Fruit fly (Drosophila melanogaster) whole organism, adult: Measurements from ENCODE around the gene CG33282.

Experiments used
- CG11617 ChIP-seq: fragments of 200-800 bp; sonication (Bioruptor generic); optimal IDR thresholded peaks from 2 replicates; lab custom pipeline; 2017; ENCODE audit warnings: mild to moderate bottlenecking, missing biosample characterization, missing genetic modification reagents, missing genetic modification characterization
- CG12768 ChIP-seq: fragments of 200-800 bp; sonication (Bioruptor generic); optimal IDR thresholded peaks from 2 replicates; lab custom pipeline; 2017; ENCODE audit warnings: missing biosample characterization, missing genetic modification characterization, mild to moderate bottlenecking, moderate library complexity, missing genetic modification reagents
- CG14711 ChIP-seq: fragments of 200-800 bp; sonication (Bioruptor generic); optimal IDR thresholded peaks from 2 replicates; lab custom pipeline; 2018; ENCODE audit warnings: missing biosample characterization, mild to moderate bottlenecking, missing genetic modification characterization, moderate library complexity
- CG1620 ChIP-seq: fragments of 200-800 bp; sonication (Bioruptor generic); optimal IDR thresholded peaks from 2 replicates; lab custom pipeline; 2016; ENCODE audit warnings: missing biosample characterization, missing genetic modification characterization
- CG33017 ChIP-seq: fragments of 200-800 bp; sonication (Bioruptor generic); optimal IDR thresholded peaks from 2 replicates; lab custom pipeline; 2018; ENCODE audit warnings: missing biosample characterization, mild to moderate bottlenecking, missing genetic modification characterization, moderate library complexity
- CG5204 ChIP-seq: fragments of 200-800 bp; sonication (Bioruptor generic); optimal IDR thresholded peaks from 2 replicates; lab custom pipeline; 2016; ENCODE audit warnings: missing biosample characterization, missing genetic modification characterization
- CG7045 ChIP-seq: fragments of 200-800 bp; sonication (Bioruptor generic); optimal IDR thresholded peaks from 2 replicates; lab custom pipeline; 2017; ENCODE audit warnings: missing biosample characterization, mild to moderate bottlenecking, missing genetic modification characterization
- CG7101 ChIP-seq: fragments of 200-800 bp; sonication (Bioruptor generic); optimal IDR thresholded peaks from 2 replicates; lab custom pipeline; 2018; ENCODE audit warnings: missing biosample characterization, mild to moderate bottlenecking, missing genetic modification characterization, moderate library complexity
- Clk ChIP-seq: fragments of 200-800 bp; sonication (Bioruptor generic); optimal IDR thresholded peaks from 2 replicates; lab custom pipeline; 2017; ENCODE audit warnings: missing biosample characterization, missing genetic modification characterization
- Crg-1 ChIP-seq: fragments of 200-800 bp; sonication (Bioruptor generic); optimal IDR thresholded peaks from 2 replicates; lab custom pipeline; 2016; ENCODE audit warnings: missing biosample characterization, missing genetic modification characterization
- Hr96 ChIP-seq: fragments of 200-800 bp; sonication (Bioruptor generic); optimal IDR thresholded peaks from 2 replicates; lab custom pipeline; 2016; ENCODE audit warnings: missing biosample characterization, missing genetic modification characterization
- Mnt ChIP-seq: fragments of 200-800 bp; sonication (Bioruptor generic); optimal IDR thresholded peaks from 2 replicates; lab custom pipeline; 2016; ENCODE audit warnings: missing biosample characterization, mild to moderate bottlenecking, missing genetic modification characterization
- bab1 ChIP-seq: fragments of 200-800 bp; sonication (Bioruptor generic); optimal IDR thresholded peaks from 3 replicates; lab custom pipeline; 2019; ENCODE audit warnings: missing biosample characterization, mild to moderate bottlenecking, missing genetic modification characterization, moderate library complexity
- cic ChIP-seq: fragments of 200-800 bp; sonication (Bioruptor generic); optimal IDR thresholded peaks from 2 replicates; lab custom pipeline; 2017; ENCODE audit warnings: missing biosample characterization, mild to moderate bottlenecking, missing genetic modification characterization, moderate library complexity
- cnc ChIP-seq, 2 experiments: fragments of >200 bp; optimal IDR thresholded peaks; 2 replicates each; lab custom pipeline; 2017
- kay ChIP-seq: fragments of 200-800 bp; sonication (Bioruptor generic); peaks from one replicate; lab custom pipeline; 2016; ENCODE audit warnings: missing biosample characterization, missing genetic modification characterization, borderline replicate concordance
- ovo ChIP-seq: fragments of 200-800 bp; sonication (Bioruptor generic); optimal IDR thresholded peaks from 2 replicates; lab custom pipeline; 2016; ENCODE audit warnings: missing biosample characterization, missing genetic modification characterization
- pad ChIP-seq: fragments of 200-800 bp; sonication (Bioruptor generic); optimal IDR thresholded peaks from 3 replicates; lab custom pipeline; 2017; ENCODE audit warnings: missing biosample characterization, missing genetic modification characterization, mild to moderate bottlenecking, moderate library complexity, missing genetic modification reagents
- tj ChIP-seq: fragments of 200-800 bp; sonication (Bioruptor generic); optimal IDR thresholded peaks from 3 replicates; lab custom pipeline; 2017; ENCODE audit warnings: missing biosample characterization, mild to moderate bottlenecking, missing genetic modification characterization, moderate library complexity
- toe ChIP-seq: fragments of 200-800 bp; sonication (Bioruptor generic); optimal IDR thresholded peaks from 2 replicates; lab custom pipeline; 2016; ENCODE audit warnings: missing biosample characterization, missing genetic modification characterization

The CG33282 gene

DNA sequence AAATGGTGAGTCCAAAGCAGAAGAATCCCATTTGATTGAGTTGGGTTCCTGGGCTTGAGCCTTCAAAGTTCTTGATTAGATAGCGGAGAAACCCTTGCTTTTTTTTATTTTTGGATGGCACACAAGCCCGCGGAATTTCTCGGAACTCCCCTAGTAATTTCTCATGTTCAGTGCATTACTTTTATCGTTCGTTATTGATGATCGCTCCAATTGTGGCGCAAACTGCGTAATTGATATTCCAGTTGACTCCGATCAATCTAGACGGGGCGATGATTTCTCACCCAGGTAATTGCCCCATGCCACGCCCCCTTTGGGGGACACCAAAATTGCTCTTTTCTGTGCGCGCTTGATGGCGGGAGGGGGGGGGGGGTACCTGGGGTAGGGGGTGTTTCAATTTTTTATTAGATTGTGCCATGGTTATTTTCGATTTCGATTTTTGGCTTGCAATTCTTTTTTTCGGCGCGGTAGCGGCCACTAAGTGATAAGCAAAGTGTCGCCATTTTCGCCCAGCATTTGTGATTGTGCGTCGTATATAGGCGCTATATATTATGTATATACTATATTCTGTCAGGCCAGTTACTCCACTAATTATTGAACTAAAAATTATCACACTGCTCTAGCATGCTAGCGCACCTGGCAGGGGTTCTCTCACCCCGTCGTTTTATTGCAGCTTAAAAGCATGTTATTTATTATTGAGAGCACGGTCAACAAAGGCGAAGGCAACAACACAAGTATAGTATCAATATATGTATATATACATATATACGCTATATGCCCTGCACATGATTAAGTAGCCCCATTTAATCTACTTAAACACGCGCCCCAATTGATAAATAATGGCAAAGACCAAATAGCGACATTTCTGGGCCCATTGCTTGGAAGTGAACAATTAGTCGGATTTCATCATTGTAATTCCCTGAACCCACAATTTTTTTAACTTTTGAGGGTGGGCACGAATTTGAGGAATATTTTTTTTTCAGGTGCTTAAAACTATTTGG, 22.6 kb upstream of the CG33282 start:
- TF ChIP-seq Clk (GFP tag; lab: Kevin White, UChicago) = no peak
- TF ChIP-seq CG7101 = peak; percentile 44
- TF ChIP-seq kay (GFP tag; lab: Kevin White, UChicago) = peak; percentile 75
- TF ChIP-seq Crg-1 = peak; percentile 7
- no peak for TF ChIP-seq Hr96 (GFP tag; lab: Kevin White, UChicago)
- TF ChIP-seq Mnt = peak; percentile 23
- no peak for TF ChIP-seq pad
- no peak for TF ChIP-seq bab1

DNA sequence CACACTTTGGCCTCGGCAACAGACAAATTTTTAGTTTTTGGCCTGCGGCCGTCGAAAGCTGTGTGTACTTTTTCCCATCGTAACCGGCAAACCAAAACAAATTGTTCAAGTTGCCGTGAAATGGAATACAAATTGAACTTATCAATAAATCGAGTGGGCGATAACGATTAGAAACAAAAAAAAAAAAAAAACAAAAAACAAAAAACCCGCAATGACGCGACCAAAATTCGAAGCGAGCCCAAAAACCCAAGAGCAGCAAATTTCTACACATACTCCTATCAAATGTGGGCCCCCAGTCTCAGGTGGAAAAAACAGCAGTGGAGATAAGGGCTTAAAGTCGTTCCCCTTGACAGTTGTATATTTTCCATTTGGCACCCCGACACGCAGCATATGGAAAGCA, 20.5 kb upstream of the CG33282 start:
- TF ChIP-seq kay (GFP tag; lab: Kevin White, UChicago) = peak; percentile 3
- TF ChIP-seq CG33017 (tag; lab: Kevin White, UChicago) = no peak

DNA sequence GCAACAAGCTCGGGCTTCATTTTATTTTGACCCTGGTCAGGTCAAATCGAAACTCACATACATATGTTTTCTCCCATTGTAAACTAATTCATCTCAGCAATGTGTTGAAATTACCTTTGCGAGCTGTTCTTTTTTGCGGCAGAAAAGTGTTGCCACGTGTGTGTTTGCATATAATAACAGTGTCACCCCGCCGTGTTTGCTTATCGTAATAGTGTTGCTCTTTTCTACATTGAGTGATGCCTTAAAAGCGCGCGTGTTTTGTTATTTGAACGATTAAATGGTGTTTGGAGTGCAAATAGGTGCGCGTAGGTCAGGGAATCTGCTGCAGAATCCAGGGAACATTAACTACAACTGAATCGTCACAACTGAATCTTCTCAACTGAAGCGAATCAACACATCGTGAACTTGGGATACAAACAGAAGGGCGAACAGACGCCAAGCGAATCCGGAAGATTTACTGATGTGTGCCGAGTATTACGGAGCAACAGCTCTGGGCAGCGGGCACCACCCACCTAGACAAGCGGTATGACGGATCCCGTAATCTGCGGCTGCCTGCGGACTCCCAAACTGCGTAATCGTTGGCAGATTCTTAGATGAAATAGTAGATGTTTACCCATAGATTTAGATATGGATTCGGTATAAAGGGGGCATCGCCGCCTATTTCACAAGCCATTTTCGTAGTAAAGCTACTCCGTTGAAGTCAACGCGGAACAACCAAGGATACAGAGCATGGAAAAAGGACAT, 19.0 kb upstream of the CG33282 start, which contains the start of gene CG15406:
TSS of gene CG15406 (plus strand) at position 694 of the 744 bp plus-strand sequence.
- no peak for TF ChIP-seq toe (GFP tag; lab: Kevin White, UChicago)
- TF ChIP-seq Mnt = no peak
- TF ChIP-seq CG11617 (GFP tag; lab: Kevin White, UChicago) = no peak
- no peak for TF ChIP-seq CG14711 (tag; lab: Kevin White, UChicago)
- peak; percentile 58 for TF ChIP-seq cic (GFP tag; lab: Kevin White, UChicago)
- no peak for TF ChIP-seq pad
- TF ChIP-seq CG1620 = no peak
- no peak for TF ChIP-seq CG5204 (GFP tag; lab: Kevin White, UChicago)
- no peak for TF ChIP-seq tj (GFP tag; lab: Kevin White, UChicago)
- TF ChIP-seq kay (GFP tag; lab: Kevin White, UChicago) = peak; percentile 61

DNA sequence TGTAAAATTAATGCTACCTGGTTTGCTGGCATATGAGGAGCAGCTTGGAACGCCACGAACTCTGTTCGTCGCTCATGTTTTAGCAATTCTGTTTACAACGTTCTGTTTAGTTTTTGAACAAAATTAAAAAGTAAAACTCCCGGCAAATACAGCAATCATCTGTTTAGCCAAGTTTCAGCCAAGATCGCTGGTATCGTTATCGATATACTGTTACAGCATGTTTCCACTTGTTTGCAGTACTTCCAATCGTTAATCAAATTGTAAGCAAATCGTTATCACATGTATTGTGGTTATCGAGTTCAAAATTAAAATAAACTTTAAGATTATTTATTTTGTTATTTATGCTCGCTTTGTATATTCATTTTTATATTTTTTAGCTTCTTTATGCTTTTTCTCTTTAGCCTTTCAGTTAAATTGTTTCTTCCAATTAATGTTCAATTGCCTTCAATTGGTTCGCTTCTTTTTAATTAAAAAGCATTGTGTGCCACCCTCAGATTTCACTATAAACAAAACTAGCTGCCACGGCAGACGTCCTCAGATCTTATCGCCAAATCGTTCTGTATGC, 7.9 kb upstream of the CG33282 start, which contains the start of the genes Fign and CG8837:
TSS of gene Fign (minus strand) at position 142 of the 565 bp plus-strand sequence.
TSS of gene CG8837 (plus strand) at position 515 of the 565 bp plus-strand sequence.
- TF ChIP-seq Mnt (no peak), bab1 (no peak), pad (no peak), cnc (optimal IDR thresholded peaks at IDR 0.05; lab: Kevin White, UChicago) (no peak), CG7101 (no peak), tj (GFP tag; lab: Kevin White, UChicago) (no peak), Clk (GFP tag; lab: Kevin White, UChicago) (no peak), CG12768 (no peak), Hr96 (GFP tag; lab: Kevin White, UChicago) (no peak), CG7045 (GFP tag; lab: Kevin White, UChicago) (no peak)

DNA sequence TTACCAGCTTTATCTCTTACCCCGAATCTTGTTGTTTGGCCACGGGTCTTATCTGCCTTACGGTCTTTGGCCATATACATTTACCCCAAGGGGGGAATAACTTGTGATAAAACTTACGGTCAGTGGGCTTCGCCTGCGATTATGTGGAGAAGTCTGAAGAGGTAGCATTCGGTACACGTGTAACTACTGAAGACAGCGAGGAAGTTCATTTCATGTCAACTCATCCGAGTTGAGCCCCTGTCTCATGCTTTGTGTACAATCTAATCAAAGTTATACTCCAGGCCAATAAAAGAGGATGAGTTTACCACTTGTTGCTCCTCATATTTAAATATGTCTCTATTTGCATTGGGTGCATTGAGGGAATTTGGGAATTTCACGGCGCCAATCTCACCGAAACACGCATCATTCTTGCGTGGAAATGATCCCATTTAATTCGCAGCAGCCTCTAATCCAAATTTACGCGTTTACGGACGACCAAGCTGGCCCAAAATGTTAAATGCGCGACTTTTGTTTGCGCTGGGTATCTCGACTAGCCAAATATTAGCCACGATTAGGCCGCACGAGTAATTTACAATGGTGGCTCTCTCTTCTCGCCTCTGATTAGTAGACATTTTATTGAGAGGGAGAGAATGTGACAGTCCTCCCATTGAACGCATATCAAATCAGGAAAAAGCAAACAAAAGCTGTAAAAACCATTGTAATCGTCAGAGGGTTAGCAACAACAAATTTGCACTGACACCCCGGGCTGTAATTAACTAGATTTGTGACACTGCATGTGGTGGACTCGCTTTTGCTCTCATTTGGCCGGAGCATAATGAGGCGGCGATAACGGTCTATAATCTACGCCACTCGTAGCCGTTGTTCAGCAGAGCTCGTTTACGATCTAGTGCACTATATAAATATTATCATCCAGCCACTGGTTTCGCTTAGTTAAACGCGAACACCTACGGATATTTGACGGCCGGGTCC, 4.1 kb upstream of the CG33282 start, which contains the start of gene CG33281:
TSS of gene CG33281 (plus strand) at position 919 of the 969 bp plus-strand sequence.
- TF ChIP-seq CG12768 = peak; percentile 43
- no peak for TF ChIP-seq CG5204 (GFP tag; lab: Kevin White, UChicago)
- TF ChIP-seq cic (GFP tag; lab: Kevin White, UChicago) = peak; percentile 54
- TF ChIP-seq ovo (GFP tag; lab: Kevin White, UChicago) = no peak
- TF ChIP-seq Mnt = no peak
- TF ChIP-seq CG11617 (GFP tag; lab: Kevin White, UChicago) = peak; percentile 21
- no peak for TF ChIP-seq bab1
- peak; percentile 33 for TF ChIP-seq pad
- no peak for TF ChIP-seq kay (GFP tag; lab: Kevin White, UChicago)

DNA sequence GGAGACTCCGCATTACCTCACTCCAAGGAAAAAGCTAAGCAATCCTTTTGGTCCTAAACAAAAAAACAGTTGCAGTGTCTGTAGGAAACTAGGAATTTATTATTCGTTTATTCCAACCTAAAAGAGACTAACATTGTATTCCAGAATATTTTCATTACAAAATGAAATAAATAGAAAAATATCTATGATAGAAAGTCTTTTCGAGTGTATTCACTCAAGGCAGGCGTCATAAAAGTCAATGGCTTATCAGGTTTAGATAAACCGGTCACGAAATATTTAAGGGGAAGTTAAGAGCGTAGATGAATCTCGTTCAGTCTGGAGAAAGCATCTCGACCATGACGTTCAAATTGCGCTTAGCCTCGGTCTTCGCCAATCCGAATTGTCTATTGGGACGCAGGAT, 2.9 kb downstream of the CG33282 start, which contains the start of gene CG3285:
TSS of gene CG3285 (plus strand) at position 301 of the 400 bp plus-strand sequence.
- TF ChIP-seq CG7101 (no peak), cic (GFP tag; lab: Kevin White, UChicago) (no peak), CG7045 (GFP tag; lab: Kevin White, UChicago) (no peak), bab1 (no peak), pad (no peak), tj (GFP tag; lab: Kevin White, UChicago) (no peak), CG1620 (no peak), cnc (optimal IDR thresholded peaks at IDR 0.05; lab: Kevin White, UChicago) (no peak), CG5204 (GFP tag; lab: Kevin White, UChicago) (no peak), CG11617 (GFP tag; lab: Kevin White, UChicago) (no peak), Crg-1 (no peak), Clk (GFP tag; lab: Kevin White, UChicago) (no peak), Hr96 (GFP tag; lab: Kevin White, UChicago) (no peak), ovo (GFP tag; lab: Kevin White, UChicago) (no peak), kay (GFP tag; lab: Kevin White, UChicago) (no peak), Mnt (no peak)
